Worm (Caenorhabditis elegans): ENCODE results near the gene glr-7.

- TF ChIP-seq hmbx-1 (tag; optimal IDR thresholded peaks at IDR 0.05) (no peak), flt-1 (GFP tag; IDR thresholded peaks at IDR 0.05) (no peak), ceh-13 (GFP tag; optimal IDR thresholded peaks at IDR 0.05) (no peak)
These were observed 34.2 kb downstream of the glr-7 start, which contains the start of gene F47G3.1 for ce11 chrX:2385453-2385852.
